Fruit fly (Drosophila melanogaster) ovary, adult (tissue): ENCODE results near the gene CG13474.

Source experiments
- CG17801 ChIP-seq: fragments of 200-800 bp; optimal IDR thresholded peaks from 2 replicates; lab custom pipeline; 2019; ENCODE audit warnings: missing biosample characterization, mild to moderate bottlenecking, missing genetic modification characterization, moderate library complexity; ENCODE audit not compliant: partially characterized antibody

Gene CG13474

DNA sequence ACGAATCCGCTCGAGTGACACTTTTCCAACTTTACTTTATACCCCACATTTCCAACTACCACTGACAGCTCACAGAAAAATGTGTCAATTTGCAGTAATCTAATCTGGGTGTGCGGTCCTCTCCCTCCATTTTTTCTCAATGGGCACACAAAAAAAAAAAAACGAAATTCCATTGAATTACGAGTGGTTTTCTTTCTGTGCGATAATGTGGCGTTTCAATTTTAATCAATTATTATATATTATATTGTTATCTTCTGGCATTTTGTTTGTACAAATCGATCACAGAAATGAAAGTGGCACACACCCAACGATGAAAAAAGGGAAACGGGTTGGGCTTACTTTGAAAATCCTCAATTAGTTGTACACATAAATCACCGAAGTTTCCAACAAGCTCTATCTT, 46.6 kb downstream of the CG13474 start:
- no peak for TF ChIP-seq CG17801 (GFP tag; lab: Kevin White, UChicago)

DNA sequence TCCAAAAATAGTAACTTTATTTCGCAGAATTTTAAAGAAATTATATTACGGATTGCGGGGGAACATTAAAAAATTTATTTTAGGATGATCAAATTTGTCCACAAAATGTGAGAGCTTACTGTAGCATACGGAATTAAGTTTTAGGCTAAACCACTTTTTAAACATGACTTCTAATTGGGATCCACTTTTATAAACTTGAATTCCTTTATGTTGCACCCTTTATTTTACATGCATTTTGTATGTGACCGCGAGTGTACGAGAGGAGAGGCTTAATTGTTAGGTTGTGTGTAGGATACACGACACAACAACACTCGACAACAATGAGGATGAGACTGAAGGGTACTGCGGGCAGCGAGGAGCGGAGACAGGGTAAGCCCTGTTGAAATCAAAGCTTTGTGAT, 48.0 kb downstream of the CG13474 start:
- TF ChIP-seq CG17801 (GFP tag; lab: Kevin White, UChicago), result no peak

DNA sequence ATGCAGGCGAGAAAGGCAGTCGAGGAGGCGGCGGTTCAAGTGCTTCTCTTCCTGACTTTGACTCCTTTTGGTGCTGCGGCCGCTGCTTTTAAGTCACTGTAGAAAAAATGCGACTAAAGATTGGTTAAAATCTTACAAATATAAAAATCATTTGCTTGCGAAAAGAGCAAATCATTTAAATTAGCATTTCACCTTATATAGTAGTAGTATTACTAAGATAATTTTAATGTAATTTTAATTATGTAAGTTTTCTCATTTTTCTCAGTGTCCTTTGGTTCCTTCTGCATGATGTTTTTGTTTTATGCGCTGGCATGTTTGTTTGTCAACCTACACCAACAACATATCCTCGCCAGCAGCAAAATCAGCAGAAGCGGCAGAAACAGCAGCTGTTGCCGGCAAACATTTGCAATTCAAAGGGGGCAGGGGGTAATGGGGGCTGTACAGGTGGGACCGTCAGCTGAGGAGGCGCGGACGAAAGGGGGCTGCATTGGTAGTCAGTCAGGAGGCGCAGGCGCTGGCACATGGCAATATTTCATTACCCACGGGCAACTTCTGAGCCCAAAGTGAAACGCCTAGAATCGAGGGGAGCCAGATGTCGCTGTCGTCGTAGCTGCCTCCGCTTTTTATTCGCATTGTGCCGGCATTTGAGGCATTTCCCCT, 49.6 kb downstream of the CG13474 start:
- no peak for TF ChIP-seq CG17801 (GFP tag; lab: Kevin White, UChicago)
